Fruit fly (Drosophila melanogaster) whole organism, embryonic: ENCODE results near the gene CG7739.

Experiments
- Blimp-1 ChIP-seq: fragments of 200-800 bp; sonication (Bioruptor generic); optimal IDR thresholded peaks from 3 replicates; lab custom pipeline; 2018; ENCODE audit warnings: missing biosample characterization, missing genetic modification characterization, mild to moderate bottlenecking, moderate library complexity, missing genetic modification reagents
- CG11696 ChIP-seq: fragments of 200-800 bp; sonication (Bioruptor generic); IDR thresholded peaks from 2 replicates; pipeline ENCODE4 v1.3.6; 2022; ENCODE audit warnings: missing biosample characterization, missing genetic modification characterization
- CG12236 ChIP-seq: fragments of 200-800 bp; sonication (Bioruptor generic); optimal IDR thresholded peaks from 2 replicates; lab custom pipeline; 2016; ENCODE audit warnings: missing biosample characterization, missing genetic modification characterization
- CG16863 ChIP-seq: fragments of 200-800 bp; sonication (Bioruptor generic); optimal IDR thresholded peaks from 3 replicates; lab custom pipeline; 2016; ENCODE audit warnings: missing biosample characterization, missing genetic modification characterization
- CG17328 ChIP-seq: fragments of 200-800 bp; sonication (Bioruptor generic); IDR thresholded peaks from 2 replicates; pipeline ENCODE4 v1.3.6; 2022; ENCODE audit warnings: missing biosample characterization, missing genetic modification characterization
- CG17802 ChIP-seq: fragments of 200-800 bp; sonication (Bioruptor generic); optimal IDR thresholded peaks from 2 replicates; lab custom pipeline; 2018; ENCODE audit warnings: missing biosample characterization, mild to moderate bottlenecking, missing genetic modification characterization, moderate library complexity
- CG18599 ChIP-seq: fragments of 200-800 bp; sonication (Bioruptor generic); optimal IDR thresholded peaks from 3 replicates; lab custom pipeline; 2017; ENCODE audit warnings: missing biosample characterization, missing genetic modification characterization, mild to moderate bottlenecking, moderate library complexity, missing genetic modification reagents
- CG18764 ChIP-seq: fragments of 200-800 bp; sonication (Bioruptor generic); optimal IDR thresholded peaks from 3 replicates; lab custom pipeline; 2016; ENCODE audit warnings: missing biosample characterization, missing genetic modification characterization
- CG32772 ChIP-seq: fragments of 200-800 bp; sonication (Bioruptor generic); IDR thresholded peaks from 2 replicates; pipeline ENCODE4 v1.3.6; 2022; ENCODE audit warnings: missing biosample characterization, missing genetic modification characterization
- CG34422 ChIP-seq: fragments of 200-800 bp; sonication (Bioruptor generic); IDR thresholded peaks from 3 replicates; pipeline ENCODE4 v1.3.6; 2022; ENCODE audit warnings: missing biosample characterization, missing genetic modification characterization
- CG7928 ChIP-seq: fragments of 200-800 bp; sonication (Bioruptor generic); optimal IDR thresholded peaks from 2 replicates; lab custom pipeline; 2017; ENCODE audit warnings: missing biosample characterization, mild to moderate bottlenecking, missing genetic modification characterization
- CG7963 ChIP-seq: fragments of 200-800 bp; sonication (Bioruptor generic); IDR thresholded peaks from 3 replicates; pipeline ENCODE4 v1.3.6; 2022; ENCODE audit warnings: missing biosample characterization, missing genetic modification characterization; ENCODE audit not compliant: partially characterized antibody
- CG8359 ChIP-seq: fragments of 200-800 bp; sonication (Bioruptor generic); optimal IDR thresholded peaks from 2 replicates; lab custom pipeline; 2017; ENCODE audit warnings: missing biosample characterization, mild to moderate bottlenecking, missing genetic modification characterization, borderline replicate concordance
- CG9876 ChIP-seq: fragments of 200-800 bp; sonication (Bioruptor generic); optimal IDR thresholded peaks from 2 replicates; lab custom pipeline; 2016; ENCODE audit warnings: missing biosample characterization, missing genetic modification characterization
- D19B ChIP-seq: fragments of 200-800 bp; sonication (Bioruptor generic); optimal IDR thresholded peaks from 2 replicates; lab custom pipeline; 2017; ENCODE audit warnings: missing biosample characterization, mild to moderate bottlenecking, missing genetic modification characterization
- Dp ChIP-seq: fragments of 200-800 bp; sonication (Bioruptor generic); optimal IDR thresholded peaks from 2 replicates; lab custom pipeline; 2018; ENCODE audit warnings: missing biosample characterization, mild to moderate bottlenecking, missing genetic modification characterization, moderate library complexity
- Drgx ChIP-seq: fragments of 200-800 bp; sonication (Bioruptor generic); IDR thresholded peaks from 2 replicates; pipeline ENCODE4 v1.3.6; 2022; ENCODE audit warnings: missing biosample characterization, missing genetic modification characterization
- Fer2 ChIP-seq: fragments of 200-800 bp; sonication (Bioruptor generic); optimal IDR thresholded peaks from 2 replicates; lab custom pipeline; 2018; ENCODE audit warnings: missing biosample characterization, mild to moderate bottlenecking, missing genetic modification characterization, moderate library complexity
- Lim3 ChIP-seq: fragments of 200-800 bp; sonication (Bioruptor generic); IDR thresholded peaks from 2 replicates; pipeline ENCODE4 v1.3.6; 2022; ENCODE audit warnings: missing biosample characterization, missing genetic modification characterization
- Med ChIP-seq: fragments of 200-800 bp; sonication (Bioruptor generic); peaks from one replicate; lab custom pipeline; 2016; ENCODE audit warnings: missing biosample characterization, missing genetic modification characterization, mild to moderate bottlenecking, inconsistent platforms, moderate library complexity
- Myb ChIP-seq: fragments of 200-800 bp; sonication (Bioruptor generic); optimal IDR thresholded peaks from 2 replicates; lab custom pipeline; 2016; ENCODE audit warnings: missing biosample characterization, missing genetic modification characterization
- Neu2 ChIP-seq: fragments of 200-800 bp; sonication (Bioruptor generic); optimal IDR thresholded peaks from 3 replicates; lab custom pipeline; 2016; ENCODE audit warnings: missing biosample characterization, missing genetic modification characterization, borderline replicate concordance
- PHDP ChIP-seq: fragments of 200-800 bp; sonication (Bioruptor generic); optimal IDR thresholded peaks from 3 replicates; lab custom pipeline; 2018; ENCODE audit warnings: missing biosample characterization, mild to moderate bottlenecking, missing genetic modification characterization, moderate library complexity
- Pdp1 ChIP-seq, 2 experiments: fragments of 200-800 bp; sonication (Bioruptor generic); optimal IDR thresholded peaks; 3 replicates each; lab custom pipeline; 2016; ENCODE audit warnings: missing biosample characterization in 2 of 2, missing genetic modification characterization in 2 of 2, mild to moderate bottlenecking in 1 of 2, moderate library complexity in 1 of 2
- Sox102F ChIP-seq: fragments of 200-800 bp; sonication (Bioruptor generic); optimal IDR thresholded peaks from 2 replicates; lab custom pipeline; 2018; ENCODE audit warnings: missing biosample characterization, mild to moderate bottlenecking, missing genetic modification characterization, moderate library complexity
- Spps ChIP-seq: fragments of 200-800 bp; sonication (Bioruptor generic); optimal IDR thresholded peaks from 2 replicates; lab custom pipeline; 2018; ENCODE audit warnings: missing biosample characterization, mild to moderate bottlenecking, missing genetic modification characterization
- Trl ChIP-seq, 3 experiments: fragments of >200 bp in 2 of 3; fragments of 200-800 bp in 1 of 3; sonication (Bioruptor generic) in 1 of 3; optimal IDR thresholded peaks; 2 replicates in 1 of 3; 3 replicates in 2 of 3; lab custom pipeline; 2016 to 2017; ENCODE audit warnings: missing biosample characterization in 1 of 3, missing genetic modification characterization in 1 of 3
- Xrp1 ChIP-seq: fragments of 200-800 bp; sonication (Bioruptor generic); IDR thresholded peaks from 2 replicates; pipeline ENCODE4 v1.3.6; 2022; ENCODE audit warnings: missing biosample characterization, missing genetic modification characterization
- ap ChIP-seq: fragments of 200-800 bp; sonication (Bioruptor generic); IDR thresholded peaks from 2 replicates; pipeline ENCODE4 v1.3.6; 2022; ENCODE audit warnings: missing biosample characterization, missing genetic modification characterization
- bbx ChIP-seq: fragments of 200-800 bp; sonication (Bioruptor generic); IDR thresholded peaks from 2 replicates; pipeline ENCODE4 v1.3.6; 2022; ENCODE audit warnings: missing biosample characterization, missing genetic modification characterization; ENCODE audit not compliant: partially characterized antibody
- corto ChIP-seq: fragments of 200-800 bp; sonication (Bioruptor generic); optimal IDR thresholded peaks from 2 replicates; lab custom pipeline; 2016; ENCODE audit warnings: missing biosample characterization, mild to moderate bottlenecking, missing genetic modification characterization, moderate library complexity
- dati ChIP-seq: fragments of 200-800 bp; sonication (Bioruptor generic); IDR thresholded peaks from 2 replicates; pipeline ENCODE4 v1.3.6; 2022; ENCODE audit warnings: missing biosample characterization, missing genetic modification characterization
- ewg ChIP-seq: fragments of 200-800 bp; sonication (Bioruptor generic); optimal IDR thresholded peaks from 3 replicates; lab custom pipeline; 2017; ENCODE audit warnings: mild to moderate bottlenecking, missing biosample characterization, missing genetic modification reagents, missing genetic modification characterization
- fu2 ChIP-seq: fragments of 200-800 bp; sonication (Bioruptor generic); optimal IDR thresholded peaks from 2 replicates; lab custom pipeline; 2016; ENCODE audit warnings: missing biosample characterization, missing genetic modification characterization
- kni ChIP-seq: fragments of 200-800 bp; sonication (Bioruptor generic); optimal IDR thresholded peaks from 3 replicates; lab custom pipeline; 2017; ENCODE audit warnings: mild to moderate bottlenecking, missing biosample characterization, missing genetic modification reagents, missing genetic modification characterization
- lov ChIP-seq, 2 experiments: fragments of 200-800 bp in 1 of 2; fragments of >200 bp in 1 of 2; sonication (Bioruptor generic) in 1 of 2; IDR thresholded peaks in 1 of 2; optimal IDR thresholded peaks in 1 of 2; 2 replicates in 1 of 2; 3 replicates in 1 of 2; pipeline versions ENCODE4 v1.3.6 to Lab custom; 2017 to 2022; ENCODE audit warnings: missing biosample characterization in 1 of 2, missing genetic modification characterization in 1 of 2
- pita ChIP-seq: fragments of 200-800 bp; sonication (Bioruptor generic); optimal IDR thresholded peaks from 2 replicates; lab custom pipeline; 2017; ENCODE audit warnings: missing biosample characterization, mild to moderate bottlenecking, missing genetic modification characterization
- psq ChIP-seq: fragments of 200-800 bp; sonication (Bioruptor generic); optimal IDR thresholded peaks from 2 replicates; lab custom pipeline; 2017; ENCODE audit warnings: missing biosample characterization, missing genetic modification characterization
- sd ChIP-seq: fragments of 200-800 bp; sonication (Bioruptor generic); optimal IDR thresholded peaks from 3 replicates; lab custom pipeline; 2018; ENCODE audit warnings: missing biosample characterization, mild to moderate bottlenecking, missing genetic modification characterization, moderate library complexity
- sens ChIP-seq: fragments of 200-800 bp; sonication (Bioruptor generic); peaks from one replicate; lab custom pipeline; 2016; ENCODE audit warnings: missing biosample characterization, missing genetic modification characterization
- sqz ChIP-seq: fragments of 200-800 bp; sonication (Bioruptor generic); optimal IDR thresholded peaks from 3 replicates; lab custom pipeline; 2018; ENCODE audit warnings: missing biosample characterization, mild to moderate bottlenecking, missing genetic modification characterization
- unc-4 ChIP-seq: fragments of 200-800 bp; sonication (Bioruptor generic); IDR thresholded peaks from 2 replicates; pipeline ENCODE4 v1.3.6; 2022; ENCODE audit warnings: missing biosample characterization, missing genetic modification characterization; ENCODE audit not compliant: partially characterized antibody
- wdn ChIP-seq: fragments of 200-800 bp; sonication (Bioruptor generic); IDR thresholded peaks from 2 replicates; pipeline ENCODE4 v1.3.6; 2022; ENCODE audit warnings: missing biosample characterization, missing genetic modification characterization
- zen2 ChIP-seq: fragments of 200-800 bp; sonication (Bioruptor generic); IDR thresholded peaks from 3 replicates; pipeline ENCODE4 v1.3.6; 2022; ENCODE audit warnings: missing biosample characterization, missing genetic modification characterization; ENCODE audit not compliant: partially characterized antibody

Gene CG7739

DNA sequence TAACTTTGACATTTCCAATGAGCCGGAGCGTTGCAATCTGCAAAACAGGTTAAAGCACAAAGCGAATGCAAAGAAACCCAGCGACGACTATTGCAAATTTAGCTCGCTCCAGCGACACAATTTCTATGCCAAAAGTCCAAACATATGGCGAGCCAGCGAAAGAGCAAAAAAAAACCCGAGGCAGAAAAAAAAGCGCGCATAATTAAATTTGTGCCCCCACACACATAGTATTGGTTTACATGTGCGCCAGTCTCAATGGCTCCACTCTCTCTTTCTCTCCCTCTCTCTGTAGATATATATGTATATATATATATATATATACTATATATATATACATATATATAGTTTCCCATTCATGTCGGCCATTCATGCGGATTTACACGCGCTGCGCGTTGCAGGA is 22.2 kb downstream of the CG7739 start:
- TF ChIP-seq CG17802 (tag; lab: Kevin White, UChicago) (no peak), psq (GFP tag; lab: Kevin White, UChicago) (no peak), ewg (GFP tag; lab: Kevin White, UChicago) (peak; percentile 38), CG16863 (GFP tag; lab: Kevin White, UChicago) (no peak), bbx (GFP tag; lab: Robert Waterston, UW) (no peak), dati (GFP tag; lab: Robert Waterston, UW) (no peak), Neu2 (no peak), CG7963 (GFP tag; lab: Robert Waterston, UW) (no peak), CG18599 (GFP tag; lab: Kevin White, UChicago) (no peak), CG18764 (GFP tag; lab: Kevin White, UChicago) (no peak), zen2 (GFP tag; lab: Robert Waterston, UW) (no peak), CG12236 (GFP tag; lab: Kevin White, UChicago) (no peak), ap (GFP tag; lab: Robert Waterston, UW) (no peak), PHDP (tag; lab: Kevin White, UChicago) (no peak), CG17328 (GFP tag; lab: Robert Waterston, UW) (no peak), Dp (GFP tag; lab: Kevin White, UChicago) (no peak), D19B (GFP tag; lab: Kevin White, UChicago) (no peak), Spps (no peak), wdn (GFP tag; lab: Robert Waterston, UW) (no peak), CG32772 (GFP tag; lab: Robert Waterston, UW) (0 out of 2 replicates have a peak, but pooled peaks have one; percentile 23), sd (tag; lab: Kevin White, UChicago) (no peak), Lim3 (GFP tag; lab: Robert Waterston, UW) (no peak), fu2 (no peak), CG34422 (GFP tag; lab: Robert Waterston, UW) (no peak), CG7928 (GFP tag; lab: Kevin White, UChicago) (no peak), sqz (GFP tag; lab: Kevin White, UChicago) (peak; percentile 66), CG9876 (GFP tag; lab: Kevin White, UChicago) (no peak), Myb (GFP tag; lab: Kevin White, UChicago) (no peak), Fer2 (tag; lab: Kevin White, UChicago) (no peak), lov (optimal IDR thresholded peaks at IDR 0.05; lab: Kevin White, UChicago) (no peak), lov (GFP tag; IDR thresholded peaks at IDR 0.05; lab: Robert Waterston, UW) (no peak), Trl (optimal IDR thresholded peaks at IDR 0.05; lab: Kevin White, UChicago) (peak; percentile 18 to 50), Trl (GFP tag; optimal IDR thresholded peaks at IDR 0.05; lab: Kevin White, UChicago) (no peak), Xrp1 (GFP tag; lab: Robert Waterston, UW) (no peak), corto (GFP tag; lab: Kevin White, UChicago) (no peak), unc-4 (no peak), CG11696 (GFP tag; lab: Robert Waterston, UW) (no peak)

DNA sequence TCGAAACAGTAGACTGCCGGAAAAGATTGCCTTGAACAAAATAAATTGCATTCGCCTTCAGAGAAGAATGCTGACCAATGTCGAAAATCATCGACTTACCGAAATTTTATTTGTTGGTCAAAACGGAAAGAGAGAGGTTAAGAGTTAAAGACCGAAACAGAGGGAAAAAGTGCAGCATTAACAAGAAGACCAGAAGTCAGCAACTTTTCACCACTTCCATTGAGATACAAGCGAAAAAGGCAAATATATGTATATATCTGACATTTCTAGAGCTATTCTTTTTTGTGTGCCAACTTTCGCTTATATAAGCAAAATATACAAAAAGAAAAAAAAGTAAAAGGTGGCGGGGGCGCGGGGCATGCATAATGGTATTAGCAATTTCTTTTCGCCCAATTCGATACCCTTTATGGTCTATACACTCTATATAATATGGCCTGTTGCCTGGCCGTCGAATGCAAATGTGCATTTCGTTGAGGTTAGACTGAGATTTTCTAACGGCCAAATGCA is 22.9 kb downstream of the CG7739 start:
- TF ChIP-seq Med (peak; percentile 8), Sox102F (GFP tag; lab: Kevin White, UChicago) (no peak), Blimp-1 (GFP tag; lab: Kevin White, UChicago) (peak; percentile 12), Drgx (GFP tag; lab: Robert Waterston, UW) (no peak), sens (GFP tag; lab: Kevin White, UChicago) (peak; percentile 53), pita (no peak), kni (GFP tag; lab: Kevin White, UChicago) (peak; percentile 12), Pdp1 (GFP tag; optimal IDR thresholded peaks at IDR 0.05; lab: Kevin White, UChicago) (peak in 1 of 2 experiments; percentile 53), CG8359 (GFP tag; lab: Kevin White, UChicago) (no peak), dati (GFP tag; lab: Robert Waterston, UW) (no peak)
